Worm (Caenorhabditis elegans) whole organism, L4 larva: ENCODE measurements around the gene T25B6.6.

Experiments
- F10B5.3 ChIP-seq: sonication (generic microtip); optimal IDR thresholded peaks from 2 replicates; lab custom pipeline; 2016; ENCODE audit warnings: mild to moderate bottlenecking, missing genetic modification characterization, missing compliant biosample characterization
- ama-1 ChIP-seq: fragments of 150-350 bp; optimal IDR thresholded peaks from 2 replicates; lab custom pipeline; 2014; ENCODE audit warnings: inconsistent platforms, mixed read lengths
- ces-1 ChIP-seq: fragments of 150-350 bp; sonication (generic microtip); optimal IDR thresholded peaks from 4 replicates; lab custom pipeline; 2014; ENCODE audit warnings: missing biosample characterization, missing genetic modification reagents, missing genetic modification characterization
- lin-13 ChIP-seq: fragments of 150-350 bp; optimal IDR thresholded peaks from 2 replicates; lab custom pipeline; 2014; ENCODE audit warnings: missing biosample characterization, missing genetic modification reagents, missing genetic modification characterization
- lsy-2 ChIP-seq, 2 experiments: fragments of 150-350 bp in 1 of 2; sonication (generic microtip) in 1 of 2; optimal IDR thresholded peaks; 2 replicates each; lab custom pipeline; 2014 to 2017; ENCODE audit warnings: missing biosample characterization in 2 of 2, missing genetic modification characterization in 2 of 2
- mdl-1 ChIP-seq, 2 experiments: fragments of 150-350 bp in 1 of 2; sonication (generic microtip) in 1 of 2; optimal IDR thresholded peaks; 2 replicates each; lab custom pipeline; 2014 to 2017; ENCODE audit warnings: missing biosample characterization in 2 of 2, missing genetic modification characterization in 2 of 2
- mes-2 ChIP-seq: sonication (generic microtip); optimal IDR thresholded peaks from 2 replicates; lab custom pipeline; 2016; ENCODE audit warnings: missing genotype, mild to moderate bottlenecking, missing genetic modification characterization, missing compliant biosample characterization; ENCODE audit not compliant: poor library complexity, severe bottlenecking
- nhr-6 ChIP-seq: fragments of 150-350 bp; optimal IDR thresholded peaks from 2 replicates; lab custom pipeline; 2014; ENCODE audit warnings: missing biosample characterization, missing genetic modification characterization

DNA sequence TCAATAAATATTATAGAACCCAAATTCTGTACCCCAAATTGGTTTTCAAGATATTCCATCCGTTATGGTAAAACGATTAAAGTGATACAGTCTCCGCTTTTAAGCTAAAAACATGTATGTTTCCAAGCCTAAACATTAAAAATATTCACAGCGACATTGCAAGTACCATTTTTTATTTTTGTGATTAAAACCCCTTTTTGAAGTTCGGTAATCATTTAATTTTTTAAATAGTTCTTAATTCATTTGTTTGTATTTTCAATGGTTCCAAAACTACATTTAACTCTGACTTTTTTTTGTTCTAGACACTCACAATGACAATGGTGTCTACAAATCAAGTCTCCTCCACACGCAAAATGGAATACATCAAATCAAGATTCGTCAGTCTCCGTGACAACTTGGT is 7.3 kb downstream of the T25B6.6 start, which contains the start of gene T25B6.4:
- TF ChIP-seq nhr-6 (tag; lab: Kevin White, UChicago) (no peak), lin-13 (no peak), F10B5.3 (tag; lab: Kevin White, UChicago) (no peak), mes-2 (no peak), ama-1 (lab: Kevin White, UChicago) (no peak), mdl-1 (tag; optimal IDR thresholded peaks at IDR 0.05; lab: Kevin White, UChicago) (no peak), ces-1 (GFP tag; lab: Kevin White, UChicago) (no peak), lsy-2 (tag; optimal IDR thresholded peaks at IDR 0.05; lab: Kevin White, UChicago) (no peak)
